Fruit fly (Drosophila melanogaster): ENCODE data around the gene CG10311.

dm6 chr3R:16385586-16385985 is 28.8 kb upstream of the CG10311 start:
- TF ChIP-seq Sin3A (optimal IDR thresholded peaks at IDR 0.05) (no peak), Myc (optimal IDR thresholded peaks at IDR 0.05) (no peak)

Data from Kc167 (cell line).